Fruit fly (Drosophila melanogaster) whole organism, embryonic: ENCODE results near the gene lama.

ENCODE experiments used
- Awh ChIP-seq: fragments of 200-800 bp; sonication (Bioruptor generic); IDR thresholded peaks from 2 replicates; pipeline ENCODE4, ENCODE4 v1.3.6; 2022; ENCODE audit warnings: missing biosample characterization, missing genetic modification characterization
- CG11504 ChIP-seq: fragments of 200-800 bp; sonication (Bioruptor generic); optimal IDR thresholded peaks from 3 replicates; lab custom pipeline; 2019; ENCODE audit warnings: missing biosample characterization, mild to moderate bottlenecking, missing genetic modification characterization, moderate library complexity
- CG11695 ChIP-seq: fragments of 200-800 bp; sonication (Bioruptor generic); IDR thresholded peaks from 3 replicates; pipeline ENCODE4 v1.3.6; 2022; ENCODE audit warnings: missing biosample characterization, missing genetic modification characterization
- CG12769 ChIP-seq: fragments of 200-800 bp; sonication (Bioruptor generic); optimal IDR thresholded peaks from 2 replicates; lab custom pipeline; 2019; ENCODE audit warnings: missing biosample characterization, mild to moderate bottlenecking, missing genetic modification characterization, moderate library complexity
- CG15601 ChIP-seq: fragments of 200-800 bp; sonication (Bioruptor generic); optimal IDR thresholded peaks from 3 replicates; lab custom pipeline; 2019; ENCODE audit warnings: missing biosample characterization, mild to moderate bottlenecking, missing genetic modification characterization, moderate library complexity
- CG16815 ChIP-seq: fragments of 200-800 bp; sonication (Bioruptor generic); optimal IDR thresholded peaks from 3 replicates; lab custom pipeline; 2017; ENCODE audit warnings: missing biosample characterization, mild to moderate bottlenecking, missing genetic modification characterization
- CG17829 ChIP-seq: fragments of 200-800 bp; optimal IDR thresholded peaks from 2 replicates; lab custom pipeline; 2019; ENCODE audit warnings: missing biosample characterization, mild to moderate bottlenecking, missing genetic modification characterization, moderate library complexity
- CG18599 ChIP-seq: fragments of 200-800 bp; sonication (Bioruptor generic); optimal IDR thresholded peaks from 3 replicates; lab custom pipeline; 2017; ENCODE audit warnings: missing biosample characterization, missing genetic modification characterization, mild to moderate bottlenecking, moderate library complexity, missing genetic modification reagents
- CG2199 ChIP-seq: fragments of 200-800 bp; sonication (Bioruptor generic); IDR thresholded peaks from 3 replicates; pipeline ENCODE4 v1.3.6; 2022; ENCODE audit warnings: missing biosample characterization, missing genetic modification characterization
- CG30403 ChIP-seq: fragments of 200-800 bp; sonication (Bioruptor generic); optimal IDR thresholded peaks from 3 replicates; lab custom pipeline; 2016; ENCODE audit warnings: missing biosample characterization, missing genetic modification characterization
- CG6689 ChIP-seq: fragments of 200-800 bp; sonication (Bioruptor generic); IDR thresholded peaks from 2 replicates; pipeline ENCODE4 v1.3.6; 2022; ENCODE audit warnings: missing biosample characterization, missing genetic modification characterization
- CG7372 ChIP-seq: fragments of 200-800 bp; sonication (Bioruptor generic); IDR thresholded peaks from 2 replicates; pipeline ENCODE4 v1.3.6; 2022; ENCODE audit warnings: missing biosample characterization, missing genetic modification characterization
- CG7839 ChIP-seq: fragments of 200-800 bp; sonication (Bioruptor generic); optimal IDR thresholded peaks from 3 replicates; lab custom pipeline; 2018; ENCODE audit warnings: missing biosample characterization, mild to moderate bottlenecking, missing genetic modification characterization, moderate library complexity
- CG7987 ChIP-seq: fragments of 200-800 bp; sonication (Bioruptor generic); optimal IDR thresholded peaks from 2 replicates; lab custom pipeline; 2018; ENCODE audit warnings: missing biosample characterization, mild to moderate bottlenecking, missing genetic modification characterization, moderate library complexity
- CG9727 ChIP-seq: fragments of 200-800 bp; sonication (Bioruptor generic); optimal IDR thresholded peaks from 3 replicates; lab custom pipeline; 2017; ENCODE audit warnings: missing biosample characterization, mild to moderate bottlenecking, missing genetic modification characterization
- Chrac-16 ChIP-seq: fragments of 200-800 bp; sonication (Bioruptor generic); optimal IDR thresholded peaks from 3 replicates; lab custom pipeline; 2016; ENCODE audit warnings: missing biosample characterization, missing genetic modification characterization
- CrebB ChIP-seq: fragments of 200-800 bp; sonication (Bioruptor generic); optimal IDR thresholded peaks from 3 replicates; lab custom pipeline; 2018; ENCODE audit warnings: missing biosample characterization, mild to moderate bottlenecking, missing genetic modification characterization
- D ChIP-seq, 2 experiments: fragments of 200-800 bp in 1 of 2; fragments of >200 bp in 1 of 2; sonication (Bioruptor generic) in 1 of 2; optimal IDR thresholded peaks; 2 replicates in 1 of 2; 3 replicates in 1 of 2; lab custom pipeline; 2017; ENCODE audit warnings: mild to moderate bottlenecking in 1 of 2, missing biosample characterization in 1 of 2, missing genetic modification characterization in 1 of 2, missing genetic modification reagents in 1 of 2
- Fer3 ChIP-seq: fragments of 200-800 bp; sonication (Bioruptor generic); optimal IDR thresholded peaks from 2 replicates; lab custom pipeline; 2018; ENCODE audit warnings: missing biosample characterization, mild to moderate bottlenecking, missing genetic modification characterization, moderate library complexity
- HmgZ ChIP-seq: fragments of 200-800 bp; sonication (Bioruptor generic); optimal IDR thresholded peaks from 2 replicates; lab custom pipeline; 2018; ENCODE audit warnings: missing biosample characterization, mild to moderate bottlenecking, missing genetic modification characterization
- Hr3 ChIP-seq: fragments of 200-800 bp; sonication (Bioruptor generic); optimal IDR thresholded peaks from 3 replicates; lab custom pipeline; 2016; ENCODE audit warnings: missing biosample characterization, missing genetic modification characterization
- Hr78 ChIP-seq, 2 experiments: fragments of 200-800 bp in 1 of 2; fragments of >200 bp in 1 of 2; sonication (Bioruptor generic) in 1 of 2; optimal IDR thresholded peaks; 2 replicates each; lab custom pipeline; 2017 to 2019; ENCODE audit warnings: missing biosample characterization in 2 of 2, missing genetic modification characterization in 2 of 2, mild to moderate bottlenecking in 1 of 2, moderate library complexity in 1 of 2
- Med ChIP-seq: fragments of 200-800 bp; sonication (Bioruptor generic); peaks from one replicate; lab custom pipeline; 2016; ENCODE audit warnings: missing biosample characterization, missing genetic modification characterization, mild to moderate bottlenecking, inconsistent platforms, moderate library complexity
- Nf-YA ChIP-seq: fragments of 200-800 bp; sonication (Bioruptor generic); IDR thresholded peaks from 2 replicates; pipeline ENCODE4 v1.3.6; 2022; ENCODE audit warnings: missing biosample characterization, missing genetic modification characterization
- Pdp1 ChIP-seq, 2 experiments: fragments of 200-800 bp; sonication (Bioruptor generic); optimal IDR thresholded peaks; 3 replicates each; lab custom pipeline; 2016; ENCODE audit warnings: missing biosample characterization in 2 of 2, missing genetic modification characterization in 2 of 2, mild to moderate bottlenecking in 1 of 2, moderate library complexity in 1 of 2
- Ptx1 ChIP-seq: fragments of 200-800 bp; sonication (Bioruptor generic); IDR thresholded peaks from 2 replicates; pipeline ENCODE4 v1.3.6; 2022; ENCODE audit warnings: missing biosample characterization, missing genetic modification characterization
- ase ChIP-seq: fragments of 200-800 bp; sonication (Bioruptor generic); IDR thresholded peaks from 3 replicates; pipeline ENCODE4 v1.3.6; 2022; ENCODE audit warnings: missing biosample characterization, missing genetic modification characterization
- az2 ChIP-seq: fragments of 200-800 bp; sonication (Bioruptor generic); optimal IDR thresholded peaks from 3 replicates; lab custom pipeline; 2016; ENCODE audit warnings: missing biosample characterization, missing genetic modification characterization
- bsh ChIP-seq, 2 experiments: fragments of 200-800 bp; sonication (Bioruptor generic); optimal IDR thresholded peaks; 2 replicates each; lab custom pipeline; 2017 to 2018; ENCODE audit warnings: mild to moderate bottlenecking in 2 of 2, missing biosample characterization in 2 of 2, missing genetic modification characterization in 2 of 2, moderate library complexity in 1 of 2
- eve ChIP-seq, 2 experiments: fragments of >200 bp; optimal IDR thresholded peaks; 2 replicates each; lab custom pipeline; 2017; ENCODE audit warnings: missing biosample characterization in 2 of 2, missing genetic modification characterization in 2 of 2
- fd102C ChIP-seq: fragments of 200-800 bp; sonication (Bioruptor generic); optimal IDR thresholded peaks from 2 replicates; lab custom pipeline; 2018; ENCODE audit warnings: missing biosample characterization, mild to moderate bottlenecking, missing genetic modification characterization, moderate library complexity
- gem ChIP-seq: fragments of 200-800 bp; sonication (Bioruptor generic); optimal IDR thresholded peaks from 2 replicates; lab custom pipeline; 2019; ENCODE audit warnings: missing biosample characterization, mild to moderate bottlenecking, missing genetic modification characterization, moderate library complexity
- grau ChIP-seq: fragments of 200-800 bp; optimal IDR thresholded peaks from 3 replicates; lab custom pipeline; 2019; ENCODE audit warnings: missing biosample characterization, mild to moderate bottlenecking, missing genetic modification characterization, moderate library complexity
- jing ChIP-seq: fragments of 200-800 bp; sonication (Bioruptor generic); optimal IDR thresholded peaks from 2 replicates; lab custom pipeline; 2018; ENCODE audit warnings: missing biosample characterization, mild to moderate bottlenecking, missing genetic modification characterization
- kni ChIP-seq: fragments of 200-800 bp; sonication (Bioruptor generic); optimal IDR thresholded peaks from 3 replicates; lab custom pipeline; 2017; ENCODE audit warnings: mild to moderate bottlenecking, missing biosample characterization, missing genetic modification reagents, missing genetic modification characterization
- lab ChIP-seq: fragments of 200-800 bp; sonication (Bioruptor generic); optimal IDR thresholded peaks from 3 replicates; lab custom pipeline; 2017; ENCODE audit warnings: missing biosample characterization, missing genetic modification characterization, mild to moderate bottlenecking, moderate library complexity, missing genetic modification reagents
- lov ChIP-seq, 2 experiments: fragments of 200-800 bp in 1 of 2; fragments of >200 bp in 1 of 2; sonication (Bioruptor generic) in 1 of 2; IDR thresholded peaks in 1 of 2; optimal IDR thresholded peaks in 1 of 2; 2 replicates in 1 of 2; 3 replicates in 1 of 2; pipeline versions ENCODE4 v1.3.6 to Lab custom; 2017 to 2022; ENCODE audit warnings: missing biosample characterization in 1 of 2, missing genetic modification characterization in 1 of 2
- pan ChIP-seq, 4 experiments: fragments of >200 bp in 3 of 4; fragments of 200-800 bp in 1 of 4; sonication (Bioruptor generic) in 1 of 4; optimal IDR thresholded peaks in 3 of 4; IDR thresholded peaks in 1 of 4; 2 replicates each; pipeline versions ENCODE4 v1.3.6 to Lab custom; 2017 to 2022; ENCODE audit warnings: missing biosample characterization in 2 of 4, missing genetic modification characterization in 2 of 4, mixed read lengths in 1 of 4
- peb ChIP-seq: fragments of 200-800 bp; sonication (Bioruptor generic); IDR thresholded peaks from 2 replicates; pipeline ENCODE4 v1.3.6; 2022; ENCODE audit warnings: missing biosample characterization, missing genetic modification characterization
- ranshi ChIP-seq: fragments of 200-800 bp; sonication (Bioruptor generic); IDR thresholded peaks from 2 replicates; pipeline ENCODE4 v1.3.6; 2022; ENCODE audit warnings: missing biosample characterization, missing genetic modification characterization
- sens ChIP-seq: fragments of 200-800 bp; sonication (Bioruptor generic); peaks from one replicate; lab custom pipeline; 2016; ENCODE audit warnings: missing biosample characterization, missing genetic modification characterization
- sim ChIP-seq: fragments of 200-800 bp; sonication (Bioruptor generic); IDR thresholded peaks from 2 replicates; pipeline ENCODE4 v1.3.6; 2022; ENCODE audit warnings: missing biosample characterization, missing genetic modification characterization
- stwl ChIP-seq: fragments of 200-800 bp; sonication (Bioruptor generic); optimal IDR thresholded peaks from 3 replicates; lab custom pipeline; 2018; ENCODE audit warnings: missing biosample characterization, mild to moderate bottlenecking, missing genetic modification characterization, moderate library complexity
- yki ChIP-seq: fragments of >200 bp; optimal IDR thresholded peaks from 3 replicates; lab custom pipeline; 2018
- zfh1 ChIP-seq: fragments of 200-800 bp; sonication (Bioruptor generic); IDR thresholded peaks from 3 replicates; pipeline ENCODE4 v1.3.6; 2022; ENCODE audit warnings: missing biosample characterization, missing genetic modification characterization

lama gene

dm6 chr3L:5353484-5354056, 2.2 kb downstream of the lama start (continued):
- TF ChIP-seq sens (GFP tag; lab: Kevin White, UChicago) = peak; percentile 33
- TF ChIP-seq Awh = no peak
- peak; percentile 16 for TF ChIP-seq CG7987
- peak in 1 of 2 experiments; percentile 11 for TF ChIP-seq Hr78 (GFP tag; optimal IDR thresholded peaks at IDR 0.05; lab: Kevin White, UChicago)
- TF ChIP-seq CrebB (tag; lab: Kevin White, UChicago) = peak; percentile 2

- TF ChIP-seq eve (GFP tag; optimal IDR thresholded peaks at IDR 0.05; lab: Kevin White, UChicago) (peak in 1 of 2 experiments; percentile 32), HmgZ (no peak), CG16815 (GFP tag; lab: Kevin White, UChicago) (peak; percentile 35), ranshi (0 out of 2 replicates have a peak, but pooled peaks have one; percentile 15), CG7839 (tag; lab: Kevin White, UChicago) (peak; percentile 45), CG18599 (GFP tag; lab: Kevin White, UChicago) (peak; percentile 14), lab (GFP tag; lab: Kevin White, UChicago) (no peak), CG9727 (GFP tag; lab: Kevin White, UChicago) (peak; percentile 55), zfh1 (GFP tag; lab: Robert Waterston, UW) (peak; percentile 79), Chrac-16 (peak; percentile 33), Hr3 (GFP tag; lab: Kevin White, UChicago) (peak; percentile 18), peb (GFP tag; lab: Robert Waterston, UW) (0 out of 2 replicates have a peak, but pooled peaks have one; percentile 9), lov (optimal IDR thresholded peaks at IDR 0.05; lab: Kevin White, UChicago) (no peak), lov (GFP tag; IDR thresholded peaks at IDR 0.05; lab: Robert Waterston, UW) (0 out of 3 replicates have a peak, but pooled peaks have one; percentile 56), Med (GFP tag; lab: Kevin White, UChicago) (peak; percentile 58), gem (peak; percentile 60), CG30403 (peak; percentile 1), D (optimal IDR thresholded peaks at IDR 0.05; lab: Kevin White, UChicago) (no peak), D (GFP tag; optimal IDR thresholded peaks at IDR 0.05; lab: Kevin White, UChicago) (peak; percentile 34), fd102C (GFP tag; lab: Kevin White, UChicago) (peak; percentile 73), kni (peak; percentile 24), CG17829 (tag; lab: Kevin White, UChicago) (peak; percentile 76), CG7372 (no peak), yki (lab: Kevin White, UChicago) (no peak), ase (peak; percentile 49; the same call in 1 of the 3 replicates), sim (GFP tag; lab: Robert Waterston, UW) (0 out of 2 replicates have a peak, but pooled peaks have one; percentile 22), grau (tag; lab: Kevin White, UChicago) (peak; percentile 96), Pdp1 (GFP tag; optimal IDR thresholded peaks at IDR 0.05; lab: Kevin White, UChicago) (peak; percentile 9 to 17), CG2199 (GFP tag; lab: Robert Waterston, UW) (peak; percentile 51; the same call in 1 of the 3 replicates), CG11504 (tag; lab: Kevin White, UChicago) (peak; percentile 45), bsh (GFP tag; optimal IDR thresholded peaks at IDR 0.05; lab: Kevin White, UChicago) (peak; percentile 19 to 42), stwl (peak; percentile 41), Ptx1 (GFP tag; lab: Robert Waterston, UW) (no peak), CG12769 (tag; lab: Kevin White, UChicago) (no peak), pan (optimal IDR thresholded peaks at IDR 0.05; lab: Kevin White, UChicago) (no peak), pan (GFP tag; optimal IDR thresholded peaks at IDR 0.05 in 1 of 2, IDR thresholded peaks at IDR 0.05 in 1 of 2) (peak in 1 of 2 experiments; percentile 57), CG6689 (GFP tag; lab: Robert Waterston, UW) (peak; percentile 57), Fer3 (peak; percentile 1), Nf-YA (GFP tag; lab: Robert Waterston, UW) (0 out of 2 replicates have a peak, but pooled peaks have one; percentile 9), CG11695 (GFP tag; lab: Robert Waterston, UW) (peak; percentile 60; the same call in 2 of the 3 replicates), jing (GFP tag; lab: Kevin White, UChicago) (no peak), az2 (GFP tag; lab: Kevin White, UChicago) (peak; percentile 34), CG15601 (tag; lab: Kevin White, UChicago) (no peak)
Observed at dm6 chr3L:5352684-5353322, 2.9 kb downstream of the lama start.
